Fruit fly (Drosophila melanogaster): ENCODE measurements around the gene Ets65A.

Gene Ets65A

dm6 chr3L:6074975-6075692 lies 22.3 kb upstream of the Ets65A start, which contains the start of the genes CG13295 and CG6610 (continued):
- TF ChIP-seq CG15696 (tag; optimal IDR thresholded peaks at IDR 0.05) (peak; percentile 72), CG33557 (GFP tag; optimal IDR thresholded peaks at IDR 0.05) (peak; percentile 47), caup (GFP tag; optimal IDR thresholded peaks at IDR 0.05; ENCODE audit: severe bottlenecking) (peak; percentile 12), CG8089 (GFP tag; optimal IDR thresholded peaks at IDR 0.05) (no peak), CG1792 (GFP tag; optimal IDR thresholded peaks at IDR 0.05) (no peak), CG13424 (tag; optimal IDR thresholded peaks at IDR 0.05) (peak; percentile 73), CG15601 (tag; optimal IDR thresholded peaks at IDR 0.05) (peak; percentile 54), oc (tag; optimal IDR thresholded peaks at IDR 0.05) (no peak), CG11504 (tag; optimal IDR thresholded peaks at IDR 0.05) (peak; percentile 64), gsb-n (tag; optimal IDR thresholded peaks at IDR 0.05) (peak; percentile 11), CG6765 (GFP tag; optimal IDR thresholded peaks at IDR 0.05) (peak; percentile 38), dm (GFP tag; optimal IDR thresholded peaks at IDR 0.05) (peak; percentile 42), Fer1 (GFP tag; optimal IDR thresholded peaks at IDR 0.05) (peak; percentile 37), ro (GFP tag; IDR thresholded peaks at IDR 0.05) (no peak), sc (optimal IDR thresholded peaks at IDR 0.05) (no peak), sc (GFP tag; optimal IDR thresholded peaks at IDR 0.05) (peak; percentile 12), CG6272 (GFP tag; IDR thresholded peaks at IDR 0.05) (peak; percentile 43; the same call in 1 of the 2 replicates), Dip2 (GFP tag; IDR thresholded peaks at IDR 0.05) (no peak), CG10209 (GFP tag; optimal IDR thresholded peaks at IDR 0.05) (peak; percentile 30), fd96Cb (tag; optimal IDR thresholded peaks at IDR 0.05) (peak; percentile 27), TFAM (GFP tag; optimal IDR thresholded peaks at IDR 0.05) (no peak), Dek (tag; optimal IDR thresholded peaks at IDR 0.05) (peak; percentile 55), CG10462 (GFP tag; optimal IDR thresholded peaks at IDR 0.05) (peak; percentile 13), CG8924 (tag; optimal IDR thresholded peaks at IDR 0.05) (peak; percentile 78), Lhr (GFP tag; optimal IDR thresholded peaks at IDR 0.05) (peak; percentile 13), jumu (GFP tag; optimal IDR thresholded peaks at IDR 0.05) (peak; percentile 32), D19B (GFP tag; optimal IDR thresholded peaks at IDR 0.05) (peak; percentile 41), tin (GFP tag; optimal IDR thresholded peaks at IDR 0.05) (peak; percentile 57), stc (GFP tag; IDR thresholded peaks at IDR 0.05) (no peak), BEAF-32 (GFP tag; optimal IDR thresholded peaks at IDR 0.05) (peak; percentile 38), CG8765 (GFP tag; IDR thresholded peaks at IDR 0.05) (no peak), jigr1 (GFP tag; IDR thresholded peaks at IDR 0.05) (no peak), pzg (GFP tag; optimal IDR thresholded peaks at IDR 0.05) (peak; percentile 39), peb (GFP tag; IDR thresholded peaks at IDR 0.05) (0 out of 2 replicates have a peak, but pooled peaks have one; percentile 14), CG1603 (tag; optimal IDR thresholded peaks at IDR 0.05) (no peak), cwo (GFP tag; optimal IDR thresholded peaks at IDR 0.05) (no peak), trem (tag; optimal IDR thresholded peaks at IDR 0.05) (peak; percentile 58), Xrp1 (GFP tag; IDR thresholded peaks at IDR 0.05) (peak; percentile 70), ranshi (GFP tag; IDR thresholded peaks at IDR 0.05) (peak; percentile 33; the same call in 1 of the 2 replicates), Ets65A (GFP tag) (peak; percentile 85), Antp (GFP tag; optimal IDR thresholded peaks at IDR 0.05) (peak; percentile 21), gem (tag; optimal IDR thresholded peaks at IDR 0.05) (peak; percentile 78), Bdp1 (GFP tag; optimal IDR thresholded peaks at IDR 0.05) (no peak), Hr51 (GFP tag; optimal IDR thresholded peaks at IDR 0.05) (peak; percentile 59 to 68), zen2 (GFP tag; IDR thresholded peaks at IDR 0.05; ENCODE audit: partially characterized antibody) (no peak), Ptx1 (GFP tag; IDR thresholded peaks at IDR 0.05) (peak; percentile 70), Usf (GFP tag; optimal IDR thresholded peaks at IDR 0.05) (peak; percentile 31), Rx (GFP tag; IDR thresholded peaks at IDR 0.05) (0 out of 2 replicates have a peak, but pooled peaks have one; percentile 12), CG34376 (GFP tag; optimal IDR thresholded peaks at IDR 0.05) (peak; percentile 69)
